Fruit fly (Drosophila melanogaster) whole organism, embryonic: ENCODE measurements around the gene sqh.

Source experiments
- CG34224 ChIP-seq: fragments of 200-800 bp; sonication (Bioruptor generic); IDR thresholded peaks from 3 replicates; pipeline ENCODE4 v1.3.6; 2022; ENCODE audit warnings: missing biosample characterization, missing genetic modification characterization; ENCODE audit not compliant: partially characterized antibody
- CG4854 ChIP-seq: fragments of 200-800 bp; sonication (Bioruptor generic); optimal IDR thresholded peaks from 2 replicates; lab custom pipeline; 2016; ENCODE audit warnings: missing biosample characterization, missing genetic modification characterization, inconsistent platforms
- CG8290 ChIP-seq, 3 experiments: fragments of 200-800 bp; sonication (Bioruptor generic); optimal IDR thresholded peaks; 2 replicates each; lab custom pipeline; 2016 to 2019; ENCODE audit warnings: missing biosample characterization in 3 of 3, missing genetic modification characterization in 3 of 3, mild to moderate bottlenecking in 2 of 3, moderate library complexity in 1 of 3
- YL-1 ChIP-seq: fragments of 200-800 bp; sonication (Bioruptor generic); optimal IDR thresholded peaks from 3 replicates; lab custom pipeline; 2017; ENCODE audit warnings: missing biosample characterization, mild to moderate bottlenecking, missing genetic modification characterization
- emc ChIP-seq: fragments of 200-800 bp; sonication (Bioruptor generic); optimal IDR thresholded peaks from 2 replicates; lab custom pipeline; 2016; ENCODE audit warnings: missing biosample characterization, missing genetic modification characterization
- sima ChIP-seq: fragments of 200-800 bp; sonication (Bioruptor generic); optimal IDR thresholded peaks from 2 replicates; lab custom pipeline; 2016; ENCODE audit warnings: missing biosample characterization, missing genetic modification characterization
- sisA ChIP-seq: fragments of 200-800 bp; sonication (Bioruptor generic); IDR thresholded peaks from 2 replicates; pipeline ENCODE4 v1.3.6; 2022; ENCODE audit warnings: missing biosample characterization, missing genetic modification characterization

dm6 chrX:6219227-6219626, 5.7 kb downstream of the sqh start, which contains the start of gene Btnd:
- TF ChIP-seq sisA (GFP tag; lab: Robert Waterston, UW), result no peak
- no peak for TF ChIP-seq CG4854
- no peak for TF ChIP-seq sima (GFP tag; lab: Kevin White, UChicago)
- TF ChIP-seq YL-1 (GFP tag; lab: Kevin White, UChicago), result no peak
- TF ChIP-seq CG34224 (GFP tag; lab: Robert Waterston, UW), result no peak
- TF ChIP-seq emc (GFP tag; lab: Kevin White, UChicago), result no peak
- no peak for TF ChIP-seq CG8290 (GFP tag; optimal IDR thresholded peaks at IDR 0.05; lab: Kevin White, UChicago)
- no peak for TF ChIP-seq CG8290 (tag; optimal IDR thresholded peaks at IDR 0.05; lab: Kevin White, UChicago)
